Worm (Caenorhabditis elegans): ENCODE results near the gene emc-5.

Gene emc-5

ce11 chrII:11453025-11453424 is 43.6 kb upstream of the emc-5 start, which contains the start of gene rsp-1 (continued):
- TF ChIP-seq pros-1 (tag; optimal IDR thresholded peaks at IDR 0.05): no peak
- TF ChIP-seq nhr-232 (tag; optimal IDR thresholded peaks at IDR 0.05): no peak
- peak; percentile 11 for TF ChIP-seq K09A11.1 (tag; optimal IDR thresholded peaks at IDR 0.05; ENCODE audit: insufficient read depth)
- peak; percentile 80 for TF ChIP-seq nfya-1 (tag; optimal IDR thresholded peaks at IDR 0.05)
- peak; percentile 42 for TF ChIP-seq pag-3 (tag; optimal IDR thresholded peaks at IDR 0.05; ENCODE audit: borderline replicate concordance)
- TF ChIP-seq pha-4 (tag; optimal IDR thresholded peaks at IDR 0.05): no peak
- TF ChIP-seq ceh-34 (tag; optimal IDR thresholded peaks at IDR 0.05): peak; percentile 58
- no peak for TF ChIP-seq ceh-24 (tag; optimal IDR thresholded peaks at IDR 0.05)
- TF ChIP-seq ref-2 (tag; optimal IDR thresholded peaks at IDR 0.05): peak; percentile 69
- peak; percentile 71 for TF ChIP-seq rnt-1 (tag; optimal IDR thresholded peaks at IDR 0.05)
- TF ChIP-seq npax-4 (tag; optimal IDR thresholded peaks at IDR 0.05): no peak
- TF ChIP-seq ceh-6 (GFP tag; optimal IDR thresholded peaks at IDR 0.05): peak; percentile 36
- no peak for TF ChIP-seq sox-2 (GFP tag; IDR thresholded peaks at IDR 0.05)
- peak; percentile 88 for TF ChIP-seq ceh-48 (tag; optimal IDR thresholded peaks at IDR 0.05)
- no peak for TF ChIP-seq ceh-19 (GFP tag; optimal IDR thresholded peaks at IDR 0.05)
- peak; percentile 34 for TF ChIP-seq unc-55 (GFP tag; optimal IDR thresholded peaks at IDR 0.05)
- TF ChIP-seq odd-2 (tag; optimal IDR thresholded peaks at IDR 0.05): no peak
- TF ChIP-seq unc-86 (tag; optimal IDR thresholded peaks at IDR 0.05): peak; percentile 23
- TF ChIP-seq K02D7.2 (tag; optimal IDR thresholded peaks at IDR 0.05): no peak
- TF ChIP-seq nhr-11 (tag; optimal IDR thresholded peaks at IDR 0.05): no peak
- TF ChIP-seq ceh-18 (tag; optimal IDR thresholded peaks at IDR 0.05): peak; percentile 77
- no peak for TF ChIP-seq elt-4 (tag; optimal IDR thresholded peaks at IDR 0.05)
- TF ChIP-seq tbx-2 (tag; optimal IDR thresholded peaks at IDR 0.05): peak; percentile 77
- TF ChIP-seq sox-4 (tag; optimal IDR thresholded peaks at IDR 0.05): peak; percentile 19
- no peak for TF ChIP-seq hlh-13 (GFP tag; optimal IDR thresholded peaks at IDR 0.05)
- no peak for TF ChIP-seq C38D4.7 (GFP tag; optimal IDR thresholded peaks at IDR 0.05)
- TF ChIP-seq madf-2 (tag; optimal IDR thresholded peaks at IDR 0.05): peak; percentile 49
- TF ChIP-seq che-1 (tag; optimal IDR thresholded peaks at IDR 0.05): peak; percentile 6
- no peak for TF ChIP-seq tbx-7 (tag; optimal IDR thresholded peaks at IDR 0.05)
- peak; percentile 47 for TF ChIP-seq ceh-30 (tag; optimal IDR thresholded peaks at IDR 0.05)
- TF ChIP-seq F13H6.1 (tag; optimal IDR thresholded peaks at IDR 0.05): peak; percentile 40
- TF ChIP-seq ama-1 (optimal IDR thresholded peaks at IDR 0.05): no peak
- peak; percentile 33 for TF ChIP-seq fkh-6 (tag; optimal IDR thresholded peaks at IDR 0.05)
- TF ChIP-seq pat-9 (tag; optimal IDR thresholded peaks at IDR 0.05): peak; percentile 49
- peak; percentile 55 for TF ChIP-seq lim-6 (tag; optimal IDR thresholded peaks at IDR 0.05)
- no peak for TF ChIP-seq pqm-1 (tag; optimal IDR thresholded peaks at IDR 0.05)
- TF ChIP-seq ceh-2 (tag; optimal IDR thresholded peaks at IDR 0.05): peak; percentile 43
- TF ChIP-seq pax-1 (tag; optimal IDR thresholded peaks at IDR 0.05): no peak
- TF ChIP-seq zip-5 (tag; optimal IDR thresholded peaks at IDR 0.05): no peak
- peak; percentile 38 for TF ChIP-seq fax-1 (tag; optimal IDR thresholded peaks at IDR 0.05)
- peak; percentile 46 for TF ChIP-seq sdc-2 (tag; optimal IDR thresholded peaks at IDR 0.05)
- no peak for TF ChIP-seq mec-3 (tag; optimal IDR thresholded peaks at IDR 0.05; ENCODE audit: borderline replicate concordance)
- no peak for TF ChIP-seq hlh-6 (tag; optimal IDR thresholded peaks at IDR 0.05)
- no peak for TF ChIP-seq lin-11 (tag; optimal IDR thresholded peaks at IDR 0.05)

ce11 chrII:11453639-11454038 is 42.9 kb upstream of the emc-5 start:
- TF ChIP-seq ref-2 (tag; optimal IDR thresholded peaks at IDR 0.05) (no peak), ceh-2 (tag; optimal IDR thresholded peaks at IDR 0.05) (no peak), ceh-22 (tag; optimal IDR thresholded peaks at IDR 0.05) (no peak), ceh-34 (tag; optimal IDR thresholded peaks at IDR 0.05) (no peak), ceh-24 (tag; optimal IDR thresholded peaks at IDR 0.05) (no peak), C38D4.7 (GFP tag; optimal IDR thresholded peaks at IDR 0.05) (no peak), ets-4 (tag; optimal IDR thresholded peaks at IDR 0.05) (no peak), pat-9 (tag; optimal IDR thresholded peaks at IDR 0.05) (no peak), pha-4 (tag; optimal IDR thresholded peaks at IDR 0.05) (no peak), lin-11 (tag; optimal IDR thresholded peaks at IDR 0.05) (no peak), Y22D7AL.16 (tag; optimal IDR thresholded peaks at IDR 0.05) (no peak), elt-2 (tag; optimal IDR thresholded peaks at IDR 0.05) (no peak), sox-2 (GFP tag; IDR thresholded peaks at IDR 0.05) (no peak), T23F11.4 (GFP tag; optimal IDR thresholded peaks at IDR 0.05) (no peak), ttx-3 (tag; optimal IDR thresholded peaks at IDR 0.05) (no peak), zip-5 (tag; optimal IDR thresholded peaks at IDR 0.05) (no peak), ama-1 (optimal IDR thresholded peaks at IDR 0.05) (no peak), lim-6 (tag; optimal IDR thresholded peaks at IDR 0.05) (no peak), pha-2 (tag; optimal IDR thresholded peaks at IDR 0.05) (no peak)
